Fruit fly (Drosophila melanogaster) whole organism, embryonic: ENCODE results near the gene CG3104.

Experiments used
- C15 ChIP-seq: fragments of 200-800 bp; sonication (Bioruptor generic); IDR thresholded peaks from 3 replicates; pipeline ENCODE4 v1.3.6; 2022; ENCODE audit warnings: missing biosample characterization, missing genetic modification characterization
- CG11398 ChIP-seq: fragments of 200-800 bp; sonication (Bioruptor generic); optimal IDR thresholded peaks from 2 replicates; lab custom pipeline; 2016; ENCODE audit warnings: missing biosample characterization, missing genetic modification characterization
- CG11504 ChIP-seq: fragments of 200-800 bp; sonication (Bioruptor generic); optimal IDR thresholded peaks from 3 replicates; lab custom pipeline; 2019; ENCODE audit warnings: missing biosample characterization, mild to moderate bottlenecking, missing genetic modification characterization, moderate library complexity
- CG12236 ChIP-seq: fragments of 200-800 bp; sonication (Bioruptor generic); optimal IDR thresholded peaks from 2 replicates; lab custom pipeline; 2016; ENCODE audit warnings: missing biosample characterization, missing genetic modification characterization
- CG12391 ChIP-seq: fragments of 200-800 bp; sonication (Bioruptor generic); optimal IDR thresholded peaks from 3 replicates; lab custom pipeline; 2018; ENCODE audit warnings: missing biosample characterization, mild to moderate bottlenecking, missing genetic modification characterization, moderate library complexity
- CG14667 ChIP-seq: fragments of 200-800 bp; sonication (Bioruptor generic); IDR thresholded peaks from 2 replicates; pipeline ENCODE4 v1.3.6; 2022; ENCODE audit warnings: missing biosample characterization, missing genetic modification characterization
- CG14710 ChIP-seq: fragments of 200-800 bp; sonication (Bioruptor generic); optimal IDR thresholded peaks from 3 replicates; lab custom pipeline; 2019; ENCODE audit warnings: missing biosample characterization, mild to moderate bottlenecking, missing genetic modification characterization, moderate library complexity
- CG17361 ChIP-seq: fragments of 200-800 bp; sonication (Bioruptor generic); IDR thresholded peaks from 3 replicates; pipeline ENCODE4 v1.3.6; 2022; ENCODE audit warnings: missing biosample characterization, missing genetic modification characterization
- CG2678 ChIP-seq: fragments of 200-800 bp; sonication (Bioruptor generic); optimal IDR thresholded peaks from 3 replicates; lab custom pipeline; 2019; ENCODE audit warnings: missing biosample characterization, mild to moderate bottlenecking, missing genetic modification characterization, moderate library complexity
- CG3838 ChIP-seq: fragments of 200-800 bp; sonication (Bioruptor generic); optimal IDR thresholded peaks from 3 replicates; lab custom pipeline; 2016; ENCODE audit warnings: missing biosample characterization, missing genetic modification characterization
- CG42726 ChIP-seq: fragments of 200-800 bp; sonication (Bioruptor generic); IDR thresholded peaks from 2 replicates; pipeline ENCODE4 v1.3.6; 2022; ENCODE audit warnings: missing biosample characterization, missing genetic modification characterization; ENCODE audit not compliant: partially characterized antibody
- CG4730 ChIP-seq: fragments of 200-800 bp; sonication (Bioruptor generic); IDR thresholded peaks from 2 replicates; pipeline ENCODE4 v1.3.6; 2022; ENCODE audit warnings: missing biosample characterization, missing genetic modification characterization
- CG6813 ChIP-seq: fragments of 200-800 bp; sonication (Bioruptor generic); optimal IDR thresholded peaks from 2 replicates; lab custom pipeline; 2017; ENCODE audit warnings: missing biosample characterization, missing genetic modification characterization, mild to moderate bottlenecking, moderate library complexity, missing genetic modification reagents
- CG8924 ChIP-seq: fragments of 200-800 bp; optimal IDR thresholded peaks from 3 replicates; lab custom pipeline; 2019; ENCODE audit warnings: missing biosample characterization, mild to moderate bottlenecking, missing genetic modification characterization, moderate library complexity
- CG9727 ChIP-seq: fragments of 200-800 bp; sonication (Bioruptor generic); optimal IDR thresholded peaks from 3 replicates; lab custom pipeline; 2017; ENCODE audit warnings: missing biosample characterization, mild to moderate bottlenecking, missing genetic modification characterization
- CTCF ChIP-seq: fragments of 200-800 bp; sonication (Bioruptor generic); optimal IDR thresholded peaks from 2 replicates; lab custom pipeline; 2017; ENCODE audit warnings: missing biosample characterization, mild to moderate bottlenecking, missing genetic modification characterization, moderate library complexity
- Doc3 ChIP-seq: fragments of 200-800 bp; sonication (Bioruptor generic); IDR thresholded peaks from 3 replicates; pipeline ENCODE4 v1.3.6; 2022; ENCODE audit warnings: missing biosample characterization, missing genetic modification characterization; ENCODE audit not compliant: partially characterized antibody
- Dref ChIP-seq: fragments of 200-800 bp; sonication (Bioruptor generic); IDR thresholded peaks from 2 replicates; pipeline ENCODE4 v1.3.6; 2022; ENCODE audit warnings: missing biosample characterization, missing genetic modification characterization
- ERR ChIP-seq: fragments of 200-800 bp; sonication (Bioruptor generic); optimal IDR thresholded peaks from 2 replicates; lab custom pipeline; 2016; ENCODE audit warnings: missing biosample characterization, missing genetic modification characterization
- HmgZ ChIP-seq: fragments of 200-800 bp; sonication (Bioruptor generic); optimal IDR thresholded peaks from 2 replicates; lab custom pipeline; 2018; ENCODE audit warnings: missing biosample characterization, mild to moderate bottlenecking, missing genetic modification characterization
- Kr ChIP-seq: fragments of 200-800 bp; sonication (Bioruptor generic); optimal IDR thresholded peaks from 2 replicates; lab custom pipeline; 2017; ENCODE audit warnings: missing biosample characterization, mild to moderate bottlenecking, missing genetic modification characterization
- MTF-1 ChIP-seq: fragments of 200-800 bp; sonication (Bioruptor generic); optimal IDR thresholded peaks from 2 replicates; lab custom pipeline; 2018; ENCODE audit warnings: missing biosample characterization, mild to moderate bottlenecking, missing genetic modification characterization, borderline replicate concordance
- Meics ChIP-seq: fragments of 200-800 bp; sonication (Bioruptor generic); optimal IDR thresholded peaks from 2 replicates; lab custom pipeline; 2017; ENCODE audit warnings: missing biosample characterization, mild to moderate bottlenecking, missing genetic modification characterization
- Mrtf ChIP-seq: fragments of 200-800 bp; sonication (Bioruptor generic); IDR thresholded peaks from 3 replicates; pipeline ENCODE4 v1.3.6; 2022; ENCODE audit warnings: missing biosample characterization, missing genetic modification characterization
- Neu2 ChIP-seq: fragments of 200-800 bp; sonication (Bioruptor generic); optimal IDR thresholded peaks from 3 replicates; lab custom pipeline; 2016; ENCODE audit warnings: missing biosample characterization, missing genetic modification characterization, borderline replicate concordance
- Nf-YC ChIP-seq: fragments of 200-800 bp; optimal IDR thresholded peaks from 3 replicates; lab custom pipeline; 2019; ENCODE audit warnings: missing biosample characterization, mild to moderate bottlenecking, missing genetic modification characterization, moderate library complexity
- Opbp ChIP-seq: fragments of 200-800 bp; sonication (Bioruptor generic); IDR thresholded peaks from 3 replicates; pipeline ENCODE4 v1.3.6; 2022; ENCODE audit warnings: missing biosample characterization, missing genetic modification characterization; ENCODE audit not compliant: partially characterized antibody
- Sox102F ChIP-seq: fragments of 200-800 bp; sonication (Bioruptor generic); optimal IDR thresholded peaks from 2 replicates; lab custom pipeline; 2018; ENCODE audit warnings: missing biosample characterization, mild to moderate bottlenecking, missing genetic modification characterization, moderate library complexity
- Ssrp ChIP-seq: fragments of 200-800 bp; sonication (Bioruptor generic); optimal IDR thresholded peaks from 2 replicates; lab custom pipeline; 2018; ENCODE audit warnings: missing biosample characterization, mild to moderate bottlenecking, missing genetic modification characterization, moderate library complexity
- YL-1 ChIP-seq: fragments of 200-800 bp; sonication (Bioruptor generic); optimal IDR thresholded peaks from 3 replicates; lab custom pipeline; 2017; ENCODE audit warnings: missing biosample characterization, mild to moderate bottlenecking, missing genetic modification characterization
- caup ChIP-seq: fragments of 200-800 bp; sonication (Bioruptor generic); optimal IDR thresholded peaks from 3 replicates; lab custom pipeline; 2017; ENCODE audit warnings: missing biosample characterization, mild to moderate bottlenecking, missing genetic modification characterization, moderate library complexity; ENCODE audit not compliant: severe bottlenecking
- crc ChIP-seq: fragments of 200-800 bp; sonication (Bioruptor generic); optimal IDR thresholded peaks from 2 replicates; lab custom pipeline; 2016; ENCODE audit warnings: missing biosample characterization, missing genetic modification characterization
- croc ChIP-seq: fragments of 200-800 bp; sonication (Bioruptor generic); conservative IDR thresholded peaks from 3 replicates; pipeline ENCODE4 v1.3.6; 2022; ENCODE audit warnings: missing biosample characterization, missing genetic modification characterization
- dm ChIP-seq: fragments of 200-800 bp; sonication (Bioruptor generic); optimal IDR thresholded peaks from 3 replicates; lab custom pipeline; 2016; ENCODE audit warnings: missing biosample characterization, missing genetic modification characterization
- eyg ChIP-seq: fragments of 200-800 bp; sonication (Bioruptor generic); optimal IDR thresholded peaks from 3 replicates; lab custom pipeline; 2016; ENCODE audit warnings: missing biosample characterization, missing genetic modification characterization
- ftz-f1 ChIP-seq: fragments of 200-800 bp; sonication (Bioruptor generic); optimal IDR thresholded peaks from 2 replicates; lab custom pipeline; 2016; ENCODE audit warnings: missing biosample characterization, missing genetic modification characterization
- gsb ChIP-seq: fragments of 200-800 bp; sonication (Bioruptor generic); IDR thresholded peaks from 2 replicates; pipeline ENCODE4 v1.3.6; 2022; ENCODE audit warnings: missing biosample characterization, missing genetic modification characterization
- ham ChIP-seq: fragments of 200-800 bp; sonication (Bioruptor generic); IDR thresholded peaks from 2 replicates; pipeline ENCODE4 v1.3.6; 2022; ENCODE audit warnings: missing biosample characterization, missing genetic modification characterization
- jing ChIP-seq: fragments of 200-800 bp; sonication (Bioruptor generic); optimal IDR thresholded peaks from 2 replicates; lab custom pipeline; 2018; ENCODE audit warnings: missing biosample characterization, mild to moderate bottlenecking, missing genetic modification characterization
- klu ChIP-seq: fragments of 200-800 bp; sonication (Bioruptor generic); IDR thresholded peaks from 2 replicates; pipeline ENCODE4 v1.3.6; 2022; ENCODE audit warnings: missing biosample characterization, missing genetic modification characterization
- lmd ChIP-seq: fragments of 200-800 bp; sonication (Bioruptor generic); IDR thresholded peaks from 2 replicates; pipeline ENCODE4 v1.3.6; 2022; ENCODE audit warnings: missing biosample characterization, missing genetic modification characterization
- maf-S ChIP-seq: fragments of 200-800 bp; sonication (Bioruptor generic); optimal IDR thresholded peaks from 2 replicates; lab custom pipeline; 2016; ENCODE audit warnings: missing biosample characterization, missing genetic modification characterization
- pros ChIP-seq: fragments of 200-800 bp; sonication (Bioruptor generic); optimal IDR thresholded peaks from 3 replicates; lab custom pipeline; 2019; ENCODE audit warnings: missing biosample characterization, mild to moderate bottlenecking, missing genetic modification characterization, moderate library complexity
- schlank ChIP-seq: fragments of 200-800 bp; sonication (Bioruptor generic); optimal IDR thresholded peaks from 2 replicates; lab custom pipeline; 2018; ENCODE audit warnings: missing biosample characterization, mild to moderate bottlenecking, missing genetic modification characterization
- stwl ChIP-seq: fragments of 200-800 bp; sonication (Bioruptor generic); optimal IDR thresholded peaks from 3 replicates; lab custom pipeline; 2018; ENCODE audit warnings: missing biosample characterization, mild to moderate bottlenecking, missing genetic modification characterization, moderate library complexity
- sug ChIP-seq: fragments of 200-800 bp; optimal IDR thresholded peaks from 2 replicates; lab custom pipeline; 2019; ENCODE audit warnings: missing biosample characterization, mild to moderate bottlenecking, missing genetic modification characterization, moderate library complexity
- tio ChIP-seq: fragments of 200-800 bp; sonication (Bioruptor generic); optimal IDR thresholded peaks from 2 replicates; lab custom pipeline; 2017; ENCODE audit warnings: missing biosample characterization, missing genetic modification characterization, inconsistent platforms
- vfl ChIP-seq: fragments of 200-800 bp; sonication (Bioruptor generic); optimal IDR thresholded peaks from 2 replicates; lab custom pipeline; 2016; ENCODE audit warnings: missing biosample characterization, missing genetic modification characterization
- wdn ChIP-seq: fragments of 200-800 bp; sonication (Bioruptor generic); IDR thresholded peaks from 2 replicates; pipeline ENCODE4 v1.3.6; 2022; ENCODE audit warnings: missing biosample characterization, missing genetic modification characterization

The CG3104 gene

DNA sequence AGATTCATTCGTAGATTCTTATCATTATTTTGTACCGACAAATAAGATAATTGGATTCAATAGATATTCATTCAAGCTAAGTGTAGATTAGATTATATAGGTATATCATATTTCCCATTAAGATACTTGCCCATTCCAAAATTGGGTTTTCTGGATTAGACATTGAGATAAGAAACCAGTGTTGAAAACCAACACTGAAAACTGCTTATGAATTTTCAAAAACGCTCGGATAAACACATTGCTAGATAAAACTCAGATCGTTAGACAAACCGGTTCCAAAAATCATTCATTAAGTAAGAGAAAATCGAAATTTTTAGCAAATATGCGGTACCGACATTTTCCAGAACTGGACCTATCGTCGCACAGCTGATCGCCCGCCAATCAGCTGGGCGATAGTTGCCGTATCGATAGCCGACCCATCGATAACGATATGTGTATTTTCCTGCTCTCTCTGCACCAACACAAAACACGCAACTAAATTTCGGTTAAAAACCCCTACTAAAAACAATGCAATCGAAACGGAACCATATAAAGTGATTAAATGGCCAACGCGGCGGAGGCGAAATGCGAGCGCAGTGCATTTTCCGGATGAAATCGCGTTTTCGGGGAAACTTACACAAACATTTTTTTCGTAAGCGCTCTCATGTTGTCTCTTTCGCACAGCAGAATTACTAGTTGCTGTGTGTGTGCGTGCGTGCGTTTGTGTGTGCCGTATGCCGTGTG is 30.1 kb upstream of the CG3104 start, which contains the start of the genes NTPase and lilli (continued):
- TF ChIP-seq CG11398 (GFP tag; lab: Kevin White, UChicago) (peak; percentile 19), gsb (GFP tag; lab: Robert Waterston, UW) (no peak; the same call in 1 of the 2 replicates), schlank (tag; lab: Kevin White, UChicago) (peak; percentile 17), CG14667 (GFP tag; lab: Robert Waterston, UW) (no peak), ftz-f1 (GFP tag; lab: Kevin White, UChicago) (no peak), Meics (peak; percentile 19), Dref (GFP tag; lab: Robert Waterston, UW) (peak; percentile 86), pros (GFP tag; lab: Kevin White, UChicago) (no peak), Kr (no peak), MTF-1 (GFP tag; lab: Kevin White, UChicago) (no peak), tio (GFP tag; lab: Kevin White, UChicago) (peak; percentile 77), CG6813 (peak; percentile 10), Nf-YC (tag; lab: Kevin White, UChicago) (no peak), Sox102F (peak; percentile 22), klu (GFP tag; lab: Robert Waterston, UW) (0 out of 2 replicates have a peak, but pooled peaks have one; percentile 7), maf-S (peak; percentile 55), vfl (GFP tag; lab: Kevin White, UChicago) (peak; percentile 31), sug (tag; lab: Kevin White, UChicago) (no peak), HmgZ (tag; lab: Kevin White, UChicago) (peak; percentile 2), stwl (tag; lab: Kevin White, UChicago) (peak; percentile 25), CG8924 (tag; lab: Kevin White, UChicago) (no peak), CG12391 (peak; percentile 55), Neu2 (no peak), CG4730 (no peak), CTCF (GFP tag; lab: Kevin White, UChicago) (no peak), wdn (GFP tag; lab: Robert Waterston, UW) (0 out of 2 replicates have a peak, but pooled peaks have one; percentile 49), crc (GFP tag; lab: Kevin White, UChicago) (peak; percentile 62), ham (GFP tag; lab: Robert Waterston, UW) (no peak), lmd (GFP tag; lab: Robert Waterston, UW) (peak; percentile 40; the same call in 1 of the 2 replicates), CG2678 (tag; lab: Kevin White, UChicago) (no peak), Ssrp (tag; lab: Kevin White, UChicago) (peak; percentile 26), Mrtf (GFP tag; lab: Robert Waterston, UW) (no peak), jing (GFP tag; lab: Kevin White, UChicago) (no peak), CG42726 (GFP tag; lab: Robert Waterston, UW) (peak; percentile 94), CG12236 (GFP tag; lab: Kevin White, UChicago) (peak; percentile 67), CG9727 (GFP tag; lab: Kevin White, UChicago) (peak; percentile 49), CG17361 (GFP tag; lab: Robert Waterston, UW) (peak; percentile 60; the same call in 2 of the 3 replicates), CG11504 (tag; lab: Kevin White, UChicago) (peak; percentile 15), caup (GFP tag; lab: Kevin White, UChicago) (no peak), CG14710 (tag; lab: Kevin White, UChicago) (peak; percentile 34), Opbp (GFP tag; lab: Robert Waterston, UW) (peak; percentile 93), dm (peak; percentile 48), Doc3 (GFP tag; lab: Robert Waterston, UW) (peak; percentile 90), CG3838 (GFP tag; lab: Kevin White, UChicago) (no peak), C15 (GFP tag; lab: Robert Waterston, UW) (no peak), croc (GFP tag; lab: Robert Waterston, UW) (no peak), ERR (GFP tag; lab: Kevin White, UChicago) (peak; percentile 74), eyg (no peak), YL-1 (GFP tag; lab: Kevin White, UChicago) (peak; percentile 32)
